Fruit fly (Drosophila melanogaster): ENCODE results near the gene Lsp1gamma.

The Lsp1gamma gene

dm6 chr3L:109936-110335 lies 43.7 kb downstream of the Lsp1gamma start (continued):
- TF ChIP-seq CG6654 (GFP tag; optimal IDR thresholded peaks at IDR 0.05) (no peak), CG14050 (GFP tag; IDR thresholded peaks at IDR 0.05) (no peak), ara (GFP tag; IDR thresholded peaks at IDR 0.05) (no peak; the same call in 1 of the 2 replicates), ERR (GFP tag; optimal IDR thresholded peaks at IDR 0.05) (no peak), CG10274 (GFP tag; optimal IDR thresholded peaks at IDR 0.05) (no peak), Sry-δ (GFP tag; optimal IDR thresholded peaks at IDR 0.05) (no peak), Fer1 (GFP tag; optimal IDR thresholded peaks at IDR 0.05) (no peak), Rfx (GFP tag; IDR thresholded peaks at IDR 0.05) (no peak), CG12104 (GFP tag; optimal IDR thresholded peaks at IDR 0.05) (no peak), CG31441 (GFP tag; IDR thresholded peaks at IDR 0.05) (peak; percentile 62), Dp (GFP tag; optimal IDR thresholded peaks at IDR 0.05) (no peak), CG8089 (GFP tag; optimal IDR thresholded peaks at IDR 0.05) (no peak), eve (GFP tag; optimal IDR thresholded peaks at IDR 0.05) (no peak), CG14441 (GFP tag; IDR thresholded peaks at IDR 0.05) (no peak), CG10209 (GFP tag; optimal IDR thresholded peaks at IDR 0.05) (no peak), CG7357 (GFP tag; IDR thresholded peaks at IDR 0.05) (no peak), dysf (GFP tag; IDR thresholded peaks at IDR 0.05) (peak; percentile 10; the same call in 1 of the 3 replicates), CG8290 (GFP tag; optimal IDR thresholded peaks at IDR 0.05) (no peak), CG8290 (tag; optimal IDR thresholded peaks at IDR 0.05) (no peak), salm (tag; optimal IDR thresholded peaks at IDR 0.05) (no peak), CG6689 (GFP tag; IDR thresholded peaks at IDR 0.05) (no peak), ato (GFP tag; IDR thresholded peaks at IDR 0.05; ENCODE audit: partially characterized antibody) (no peak), ind (GFP tag; optimal IDR thresholded peaks at IDR 0.05) (peak; percentile 23), row (GFP tag; IDR thresholded peaks at IDR 0.05) (peak; percentile 60), CG9609 (GFP tag; optimal IDR thresholded peaks at IDR 0.05) (no peak), schlank (tag; optimal IDR thresholded peaks at IDR 0.05) (no peak), CG34224 (GFP tag; IDR thresholded peaks at IDR 0.05; ENCODE audit: partially characterized antibody) (no peak), E2f2 (GFP tag; IDR thresholded peaks at IDR 0.05) (no peak), CG31388 (GFP tag; optimal IDR thresholded peaks at IDR 0.05) (no peak), wdn (GFP tag; IDR thresholded peaks at IDR 0.05) (no peak), CG4328 (GFP tag; optimal IDR thresholded peaks at IDR 0.05) (no peak), gcm2 (GFP tag; optimal IDR thresholded peaks at IDR 0.05) (no peak), CG6854 (GFP tag; optimal IDR thresholded peaks at IDR 0.05) (no peak), H2.0 (GFP tag; IDR thresholded peaks at IDR 0.05) (0 out of 2 replicates have a peak, but pooled peaks have one; percentile 2), MBD-R2 (GFP tag; IDR thresholded peaks at IDR 0.05) (no peak), CG3726 (GFP tag; IDR thresholded peaks at IDR 0.05) (no peak), odd (GFP tag; optimal IDR thresholded peaks at IDR 0.05) (no peak), CG30431 (GFP tag; optimal IDR thresholded peaks at IDR 0.05) (no peak), sr (GFP tag; IDR thresholded peaks at IDR 0.05) (no peak), maf-S (GFP tag; optimal IDR thresholded peaks at IDR 0.05) (no peak), Xbp1 (GFP tag; optimal IDR thresholded peaks at IDR 0.05) (no peak), bowl (GFP tag; IDR thresholded peaks at IDR 0.05) (no peak), lilli (GFP tag; optimal IDR thresholded peaks at IDR 0.05) (no peak), wor (GFP tag; IDR thresholded peaks at IDR 0.05) (no peak), unc-4 (GFP tag; IDR thresholded peaks at IDR 0.05; ENCODE audit: partially characterized antibody) (no peak), CG4730 (GFP tag; IDR thresholded peaks at IDR 0.05) (no peak), cad (GFP tag; optimal IDR thresholded peaks at IDR 0.05) (no peak), bbx (GFP tag; IDR thresholded peaks at IDR 0.05; ENCODE audit: partially characterized antibody) (no peak), jing (GFP tag; optimal IDR thresholded peaks at IDR 0.05) (no peak), tap (tag; optimal IDR thresholded peaks at IDR 0.05) (no peak), CG15601 (tag; optimal IDR thresholded peaks at IDR 0.05) (peak; percentile 63), Neu2 (GFP tag; optimal IDR thresholded peaks at IDR 0.05; ENCODE audit: borderline replicate concordance) (no peak), slbo (GFP tag; IDR thresholded peaks at IDR 0.05) (no peak), CG32767 (GFP tag; IDR thresholded peaks at IDR 0.05) (no peak)

All from whole organism, embryonic.